Worm (Caenorhabditis elegans) whole organism, L4/young adult: ENCODE measurements around the gene rpl-43.

Experiments used
- W03F9.2 ChIP-seq: fragments of 150-350 bp; optimal IDR thresholded peaks from 2 replicates; lab custom pipeline; 2014; ENCODE audit warnings: missing biosample characterization, missing genetic modification characterization
- dao-5 ChIP-seq: sonication (generic microtip); optimal IDR thresholded peaks from 2 replicates; lab custom pipeline; 2016; ENCODE audit warnings: missing genotype, missing genetic modification characterization, moderate library complexity, missing compliant biosample characterization
- him-1 ChIP-seq: sonication (generic microtip); optimal IDR thresholded peaks from 2 replicates; lab custom pipeline; 2016; ENCODE audit warnings: missing genotype, missing genetic modification reagents, missing genetic modification characterization, missing compliant biosample characterization

DNA sequence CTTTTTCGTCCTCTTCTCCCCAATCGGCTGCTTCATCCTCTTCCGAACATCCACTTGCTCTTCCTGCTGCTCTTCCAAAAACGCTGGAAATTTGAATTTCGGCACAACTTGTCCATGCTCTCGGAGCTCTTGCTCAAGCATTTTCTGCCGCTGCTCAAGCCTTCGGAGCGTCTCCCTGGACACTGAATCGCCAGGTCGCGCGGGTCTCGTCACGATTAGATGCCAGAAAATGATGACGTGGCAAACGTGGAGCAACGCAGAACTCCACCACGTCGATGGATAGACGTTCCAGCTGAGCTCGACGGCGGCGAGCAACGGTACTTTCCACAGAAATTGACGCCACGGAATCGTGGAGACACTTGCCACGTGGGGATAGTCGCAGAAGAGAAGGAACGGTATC lies 25.9 kb upstream of the rpl-43 start:
- no peak for TF ChIP-seq him-1 (tag; lab: Kevin White, UChicago)
- no peak for TF ChIP-seq W03F9.2
- TF ChIP-seq dao-5: no peak
